Fruit fly (Drosophila melanogaster) whole organism, embryonic: ENCODE data around the gene Hr96.

Source experiments
- Abd-B ChIP-seq: fragments of 200-800 bp; sonication (Bioruptor generic); optimal IDR thresholded peaks from 2 replicates; lab custom pipeline; 2018; ENCODE audit warnings: missing biosample characterization, mild to moderate bottlenecking, missing genetic modification characterization, moderate library complexity
- Atf-2 ChIP-seq: fragments of 200-800 bp; sonication (Bioruptor generic); optimal IDR thresholded peaks from 2 replicates; lab custom pipeline; 2016; ENCODE audit warnings: missing biosample characterization, missing genetic modification characterization
- BtbVII ChIP-seq: fragments of 200-800 bp; sonication (Bioruptor generic); optimal IDR thresholded peaks from 3 replicates; lab custom pipeline; 2017; ENCODE audit warnings: missing biosample characterization, mild to moderate bottlenecking, missing genetic modification characterization
- CG12769 ChIP-seq: fragments of 200-800 bp; sonication (Bioruptor generic); optimal IDR thresholded peaks from 2 replicates; lab custom pipeline; 2019; ENCODE audit warnings: missing biosample characterization, mild to moderate bottlenecking, missing genetic modification characterization, moderate library complexity
- CG13424 ChIP-seq: fragments of 200-800 bp; sonication (Bioruptor generic); optimal IDR thresholded peaks from 2 replicates; lab custom pipeline; 2019; ENCODE audit warnings: missing biosample characterization, mild to moderate bottlenecking, missing genetic modification characterization, moderate library complexity
- CG1603 ChIP-seq: fragments of 200-800 bp; sonication (Bioruptor generic); optimal IDR thresholded peaks from 2 replicates; lab custom pipeline; 2019; ENCODE audit warnings: missing biosample characterization, mild to moderate bottlenecking, missing genetic modification characterization, moderate library complexity
- CG16813 ChIP-seq: fragments of 200-800 bp; sonication (Bioruptor generic); IDR thresholded peaks from 3 replicates; pipeline ENCODE4 v1.3.6; 2022; ENCODE audit warnings: missing biosample characterization, missing genetic modification characterization; ENCODE audit not compliant: partially characterized antibody
- CG18011 ChIP-seq: fragments of 200-800 bp; sonication (Bioruptor generic); optimal IDR thresholded peaks from 2 replicates; lab custom pipeline; 2017; ENCODE audit warnings: missing biosample characterization, missing genetic modification characterization, mild to moderate bottlenecking, moderate library complexity, missing genotype
- CG2116 ChIP-seq: fragments of 200-800 bp; sonication (Bioruptor generic); optimal IDR thresholded peaks from 3 replicates; lab custom pipeline; 2018; ENCODE audit warnings: missing biosample characterization, mild to moderate bottlenecking, missing genetic modification characterization
- CG2889 ChIP-seq: fragments of 200-800 bp; sonication (Bioruptor generic); IDR thresholded peaks from 3 replicates; pipeline ENCODE4 v1.3.6; 2022; ENCODE audit warnings: missing biosample characterization, missing genetic modification characterization
- CG32772 ChIP-seq: fragments of 200-800 bp; sonication (Bioruptor generic); IDR thresholded peaks from 2 replicates; pipeline ENCODE4 v1.3.6; 2022; ENCODE audit warnings: missing biosample characterization, missing genetic modification characterization
- CG8281 ChIP-seq: fragments of 200-800 bp; sonication (Bioruptor generic); optimal IDR thresholded peaks from 2 replicates; lab custom pipeline; 2018; ENCODE audit warnings: missing biosample characterization, mild to moderate bottlenecking, missing genetic modification characterization, moderate library complexity
- CG8290 ChIP-seq, 3 experiments: fragments of 200-800 bp; sonication (Bioruptor generic); optimal IDR thresholded peaks; 2 replicates each; lab custom pipeline; 2016 to 2019; ENCODE audit warnings: missing biosample characterization in 3 of 3, missing genetic modification characterization in 3 of 3, mild to moderate bottlenecking in 2 of 3, moderate library complexity in 1 of 3
- Dbx ChIP-seq: fragments of 200-800 bp; sonication (Bioruptor generic); IDR thresholded peaks from 3 replicates; pipeline ENCODE4 v1.3.6; 2022; ENCODE audit warnings: missing biosample characterization, missing genetic modification characterization
- Dip3 ChIP-seq: fragments of 200-800 bp; sonication (Bioruptor generic); optimal IDR thresholded peaks from 3 replicates; lab custom pipeline; 2016; ENCODE audit warnings: missing biosample characterization, missing genetic modification characterization
- Dref ChIP-seq: fragments of 200-800 bp; sonication (Bioruptor generic); IDR thresholded peaks from 2 replicates; pipeline ENCODE4 v1.3.6; 2022; ENCODE audit warnings: missing biosample characterization, missing genetic modification characterization
- Eip74EF ChIP-seq, 2 experiments: fragments of 200-800 bp in 1 of 2; fragments of >200 bp in 1 of 2; sonication (Bioruptor generic) in 1 of 2; optimal IDR thresholded peaks; 2 replicates each; lab custom pipeline; 2017 to 2019; ENCODE audit warnings: missing biosample characterization in 2 of 2, missing genetic modification characterization in 2 of 2, mild to moderate bottlenecking in 1 of 2, moderate library complexity in 1 of 2
- H15 ChIP-seq: fragments of 200-800 bp; sonication (Bioruptor generic); IDR thresholded peaks from 3 replicates; pipeline ENCODE4 v1.3.6; 2022; ENCODE audit warnings: missing biosample characterization, missing genetic modification characterization
- HLH4C ChIP-seq: fragments of 200-800 bp; sonication (Bioruptor generic); IDR thresholded peaks from 3 replicates; pipeline ENCODE4 v1.3.6; 2022; ENCODE audit warnings: missing biosample characterization, missing genetic modification characterization; ENCODE audit not compliant: partially characterized antibody
- HmgZ ChIP-seq: fragments of 200-800 bp; sonication (Bioruptor generic); optimal IDR thresholded peaks from 2 replicates; lab custom pipeline; 2018; ENCODE audit warnings: missing biosample characterization, mild to moderate bottlenecking, missing genetic modification characterization
- Hr78 ChIP-seq, 2 experiments: fragments of 200-800 bp in 1 of 2; fragments of >200 bp in 1 of 2; sonication (Bioruptor generic) in 1 of 2; optimal IDR thresholded peaks; 2 replicates each; lab custom pipeline; 2017 to 2019; ENCODE audit warnings: missing biosample characterization in 2 of 2, missing genetic modification characterization in 2 of 2, mild to moderate bottlenecking in 1 of 2, moderate library complexity in 1 of 2
- Meics ChIP-seq: fragments of 200-800 bp; sonication (Bioruptor generic); optimal IDR thresholded peaks from 2 replicates; lab custom pipeline; 2017; ENCODE audit warnings: missing biosample characterization, mild to moderate bottlenecking, missing genetic modification characterization
- Nf-YB ChIP-seq: fragments of 200-800 bp; sonication (Bioruptor generic); optimal IDR thresholded peaks from 3 replicates; lab custom pipeline; 2019; ENCODE audit warnings: missing biosample characterization, mild to moderate bottlenecking, missing genetic modification characterization, moderate library complexity
- NfI ChIP-seq: fragments of 200-800 bp; sonication (Bioruptor generic); optimal IDR thresholded peaks from 3 replicates; lab custom pipeline; 2018; ENCODE audit warnings: missing biosample characterization, mild to moderate bottlenecking, missing genetic modification characterization, moderate library complexity
- Opbp ChIP-seq: fragments of 200-800 bp; sonication (Bioruptor generic); IDR thresholded peaks from 3 replicates; pipeline ENCODE4 v1.3.6; 2022; ENCODE audit warnings: missing biosample characterization, missing genetic modification characterization; ENCODE audit not compliant: partially characterized antibody
- Sin3A ChIP-seq: fragments of >200 bp; optimal IDR thresholded peaks from 2 replicates; lab custom pipeline; 2018
- Sry-β ChIP-seq: fragments of 200-800 bp; sonication (Bioruptor generic); optimal IDR thresholded peaks from 2 replicates; lab custom pipeline; 2018; ENCODE audit warnings: missing biosample characterization, mild to moderate bottlenecking, missing genetic modification characterization, moderate library complexity
- Usf ChIP-seq: fragments of 200-800 bp; sonication (Bioruptor generic); optimal IDR thresholded peaks from 2 replicates; lab custom pipeline; 2017; ENCODE audit warnings: missing genotype, missing biosample characterization, missing genetic modification characterization
- Vsx1 ChIP-seq: fragments of 200-800 bp; sonication (Bioruptor generic); optimal IDR thresholded peaks from 2 replicates; lab custom pipeline; 2017; ENCODE audit warnings: missing biosample characterization, mild to moderate bottlenecking, missing genetic modification characterization, missing genetic modification reagents
- YL-1 ChIP-seq: fragments of 200-800 bp; sonication (Bioruptor generic); optimal IDR thresholded peaks from 3 replicates; lab custom pipeline; 2017; ENCODE audit warnings: missing biosample characterization, mild to moderate bottlenecking, missing genetic modification characterization
- cas ChIP-seq: fragments of 200-800 bp; sonication (Bioruptor generic); IDR thresholded peaks from 2 replicates; pipeline ENCODE4 v1.3.6; 2022; ENCODE audit warnings: missing biosample characterization, missing genetic modification characterization
- cg ChIP-seq: fragments of 200-800 bp; sonication (Bioruptor generic); optimal IDR thresholded peaks from 3 replicates; lab custom pipeline; 2019; ENCODE audit warnings: missing biosample characterization, mild to moderate bottlenecking, missing genetic modification characterization, moderate library complexity
- chm ChIP-seq: fragments of 200-800 bp; sonication (Bioruptor generic); IDR thresholded peaks from 2 replicates; pipeline ENCODE4 v1.3.6; 2022; ENCODE audit warnings: missing biosample characterization, missing genetic modification characterization
- dan ChIP-seq: fragments of 200-800 bp; sonication (Bioruptor generic); IDR thresholded peaks from 2 replicates; pipeline ENCODE4 v1.3.6; 2022; ENCODE audit warnings: missing biosample characterization, missing genetic modification characterization
- dmrt11E ChIP-seq: fragments of 200-800 bp; sonication (Bioruptor generic); optimal IDR thresholded peaks from 3 replicates; lab custom pipeline; 2018; ENCODE audit warnings: missing biosample characterization, mild to moderate bottlenecking, missing genetic modification characterization, moderate library complexity
- ind ChIP-seq: fragments of 200-800 bp; sonication (Bioruptor generic); optimal IDR thresholded peaks from 3 replicates; lab custom pipeline; 2016; ENCODE audit warnings: missing biosample characterization, missing genetic modification characterization
- nerfin-2 ChIP-seq: fragments of 200-800 bp; sonication (Bioruptor generic); IDR thresholded peaks from 2 replicates; pipeline ENCODE4 v1.3.6; 2022; ENCODE audit warnings: missing biosample characterization, missing genetic modification characterization; ENCODE audit not compliant: partially characterized antibody
- pan ChIP-seq, 4 experiments: fragments of >200 bp in 3 of 4; fragments of 200-800 bp in 1 of 4; sonication (Bioruptor generic) in 1 of 4; optimal IDR thresholded peaks in 3 of 4; IDR thresholded peaks in 1 of 4; 2 replicates each; pipeline versions ENCODE4 v1.3.6 to Lab custom; 2017 to 2022; ENCODE audit warnings: missing biosample characterization in 2 of 4, missing genetic modification characterization in 2 of 4, mixed read lengths in 1 of 4
- sd ChIP-seq: fragments of 200-800 bp; sonication (Bioruptor generic); optimal IDR thresholded peaks from 3 replicates; lab custom pipeline; 2018; ENCODE audit warnings: missing biosample characterization, mild to moderate bottlenecking, missing genetic modification characterization, moderate library complexity
- shn ChIP-seq: fragments of 200-800 bp; sonication (Bioruptor generic); optimal IDR thresholded peaks from 3 replicates; lab custom pipeline; 2016; ENCODE audit warnings: missing biosample characterization, missing genetic modification characterization
- sna ChIP-seq: fragments of 200-800 bp; sonication (Bioruptor generic); IDR thresholded peaks from 2 replicates; pipeline ENCODE4 v1.3.6; 2022; ENCODE audit warnings: missing biosample characterization, missing genetic modification characterization; ENCODE audit not compliant: partially characterized antibody
- sob ChIP-seq: fragments of 200-800 bp; sonication (Bioruptor generic); IDR thresholded peaks from 2 replicates; pipeline ENCODE4 v1.3.6; 2022; ENCODE audit warnings: missing biosample characterization, missing genetic modification characterization
- tap ChIP-seq: fragments of 200-800 bp; optimal IDR thresholded peaks from 3 replicates; lab custom pipeline; 2019; ENCODE audit warnings: missing biosample characterization, mild to moderate bottlenecking, missing genetic modification characterization, moderate library complexity
- tll ChIP-seq, 2 experiments: fragments of 200-800 bp in 1 of 2; fragments of >200 bp in 1 of 2; sonication (Bioruptor generic) in 1 of 2; optimal IDR thresholded peaks; 2 replicates each; lab custom pipeline; 2017 to 2019; ENCODE audit warnings: missing biosample characterization in 2 of 2, missing genetic modification characterization in 2 of 2, mild to moderate bottlenecking in 1 of 2, moderate library complexity in 1 of 2
- usp ChIP-seq: fragments of >200 bp; optimal IDR thresholded peaks from 2 replicates; lab custom pipeline; 2017; ENCODE audit warnings: missing biosample characterization, missing genetic modification characterization
- yki ChIP-seq: fragments of >200 bp; optimal IDR thresholded peaks from 3 replicates; lab custom pipeline; 2018

Hr96 gene

dm6 chr3R:25027281-25028219 is 2.5 kb downstream of the Hr96 start (continued):
- TF ChIP-seq usp (no peak), Usf (peak; percentile 6), Atf-2 (GFP tag; lab: Kevin White, UChicago) (no peak), Hr78 (GFP tag; optimal IDR thresholded peaks at IDR 0.05; lab: Kevin White, UChicago) (no peak), Dip3 (GFP tag; lab: Kevin White, UChicago) (peak; percentile 50), dmrt11E (no peak), yki (no peak), Opbp (GFP tag; lab: Robert Waterston, UW) (no peak), CG32772 (no peak), Dref (GFP tag; lab: Robert Waterston, UW) (no peak), CG18011 (GFP tag; lab: Kevin White, UChicago) (peak; percentile 12), cas (GFP tag; lab: Robert Waterston, UW) (no peak), CG2889 (no peak), CG8281 (tag; lab: Kevin White, UChicago) (no peak), dan (no peak), CG12769 (tag; lab: Kevin White, UChicago) (no peak), Sin3A (lab: Kevin White, UChicago) (no peak), sd (tag; lab: Kevin White, UChicago) (peak; percentile 72), tll (GFP tag; optimal IDR thresholded peaks at IDR 0.05; lab: Kevin White, UChicago) (no peak), YL-1 (GFP tag; lab: Kevin White, UChicago) (peak; percentile 23), CG2116 (GFP tag; lab: Kevin White, UChicago) (no peak), shn (GFP tag; lab: Kevin White, UChicago) (no peak), chm (GFP tag; lab: Robert Waterston, UW) (peak; percentile 31; the same call in 1 of the 2 replicates), Sry-β (no peak), tap (tag; lab: Kevin White, UChicago) (no peak), pan (optimal IDR thresholded peaks at IDR 0.05; lab: Kevin White, UChicago) (no peak), pan (GFP tag; optimal IDR thresholded peaks at IDR 0.05 in 1 of 2, IDR thresholded peaks at IDR 0.05 in 1 of 2) (peak in 1 of 2 experiments; percentile 9), sna (GFP tag; lab: Robert Waterston, UW) (no peak), cg (GFP tag; lab: Kevin White, UChicago) (no peak), Nf-YB (GFP tag; lab: Kevin White, UChicago) (peak; percentile 26), BtbVII (peak; percentile 59), CG1603 (tag; lab: Kevin White, UChicago) (no peak), Meics (GFP tag; lab: Kevin White, UChicago) (peak; percentile 75), Vsx1 (GFP tag; lab: Kevin White, UChicago) (no peak), CG16813 (GFP tag; lab: Robert Waterston, UW) (no peak), HLH4C (GFP tag; lab: Robert Waterston, UW) (no peak), Abd-B (GFP tag; lab: Kevin White, UChicago) (no peak), CG8290 (GFP tag; optimal IDR thresholded peaks at IDR 0.05; lab: Kevin White, UChicago) (no peak), CG8290 (tag; optimal IDR thresholded peaks at IDR 0.05; lab: Kevin White, UChicago) (no peak), HmgZ (tag; lab: Kevin White, UChicago) (peak; percentile 32), ind (no peak), H15 (GFP tag; lab: Robert Waterston, UW) (no peak), nerfin-2 (no peak), Eip74EF (GFP tag; optimal IDR thresholded peaks at IDR 0.05; lab: Kevin White, UChicago) (no peak), Dbx (GFP tag; lab: Robert Waterston, UW) (no peak), sob (GFP tag; lab: Robert Waterston, UW) (peak; percentile 26; the same call in 1 of the 2 replicates), CG13424 (peak; percentile 59), NfI (GFP tag; lab: Kevin White, UChicago) (no peak)
